Fruit fly (Drosophila melanogaster): ENCODE measurements around the gene CG7443.

dm6 chr3R:8310678-8311077 is 13.4 kb upstream of the CG7443 start, which contains the start of gene CG11693:
- no peak for TF ChIP-seq psq (optimal IDR thresholded peaks at IDR 0.05)
- no peak for TF ChIP-seq ttk (optimal IDR thresholded peaks at IDR 0.05)

Measured in Kc167 (cell line).